Fruit fly (Drosophila melanogaster) whole organism, embryonic: Measurements from ENCODE around the gene SecCl.
A peak's percentile ranks its signal among the peaks of the same experiment; 100 is the strongest.

ENCODE experiments used
- CG10959 ChIP-seq: fragments of 200-800 bp; sonication (Bioruptor generic); IDR thresholded peaks from 2 replicates; pipeline ENCODE4 v1.3.6; 2022; ENCODE audit warnings: missing biosample characterization, missing genetic modification characterization
- CG11085 ChIP-seq: fragments of 200-800 bp; sonication (Bioruptor generic); IDR thresholded peaks from 2 replicates; pipeline ENCODE4 v1.3.6; 2022; ENCODE audit warnings: missing biosample characterization, missing genetic modification characterization
- CG13123 ChIP-seq: fragments of 200-800 bp; sonication (Bioruptor generic); optimal IDR thresholded peaks from 2 replicates; lab custom pipeline; 2016; ENCODE audit warnings: missing biosample characterization, missing genetic modification characterization
- CG15601 ChIP-seq: fragments of 200-800 bp; sonication (Bioruptor generic); optimal IDR thresholded peaks from 3 replicates; lab custom pipeline; 2019; ENCODE audit warnings: missing biosample characterization, mild to moderate bottlenecking, missing genetic modification characterization, moderate library complexity
- CG17361 ChIP-seq: fragments of 200-800 bp; sonication (Bioruptor generic); IDR thresholded peaks from 3 replicates; pipeline ENCODE4 v1.3.6; 2022; ENCODE audit warnings: missing biosample characterization, missing genetic modification characterization
- CG17912 ChIP-seq: fragments of 200-800 bp; sonication (Bioruptor generic); optimal IDR thresholded peaks from 2 replicates; lab custom pipeline; 2018; ENCODE audit warnings: missing biosample characterization, mild to moderate bottlenecking, missing genetic modification characterization
- CG18262 ChIP-seq: fragments of 200-800 bp; optimal IDR thresholded peaks from 3 replicates; lab custom pipeline; 2019; ENCODE audit warnings: missing biosample characterization, mild to moderate bottlenecking, missing genetic modification characterization, moderate library complexity
- CG2202 ChIP-seq: fragments of 200-800 bp; sonication (Bioruptor generic); optimal IDR thresholded peaks from 2 replicates; lab custom pipeline; 2018; ENCODE audit warnings: missing biosample characterization, mild to moderate bottlenecking, missing genetic modification characterization
- CG2678 ChIP-seq: fragments of 200-800 bp; sonication (Bioruptor generic); optimal IDR thresholded peaks from 3 replicates; lab custom pipeline; 2019; ENCODE audit warnings: missing biosample characterization, mild to moderate bottlenecking, missing genetic modification characterization, moderate library complexity
- CG30403 ChIP-seq: fragments of 200-800 bp; sonication (Bioruptor generic); optimal IDR thresholded peaks from 3 replicates; lab custom pipeline; 2016; ENCODE audit warnings: missing biosample characterization, missing genetic modification characterization
- CG32532 ChIP-seq: fragments of 200-800 bp; sonication (Bioruptor generic); IDR thresholded peaks from 2 replicates; pipeline ENCODE4 v1.3.6; 2022; ENCODE audit warnings: missing biosample characterization, missing genetic modification characterization
- CG42726 ChIP-seq: fragments of 200-800 bp; sonication (Bioruptor generic); IDR thresholded peaks from 2 replicates; pipeline ENCODE4 v1.3.6; 2022; ENCODE audit warnings: missing biosample characterization, missing genetic modification characterization; ENCODE audit not compliant: partially characterized antibody
- CG4617 ChIP-seq: fragments of 200-800 bp; sonication (Bioruptor generic); optimal IDR thresholded peaks from 3 replicates; lab custom pipeline; 2016; ENCODE audit warnings: missing biosample characterization, missing genetic modification characterization, borderline replicate concordance
- CG7372 ChIP-seq: fragments of 200-800 bp; sonication (Bioruptor generic); IDR thresholded peaks from 2 replicates; pipeline ENCODE4 v1.3.6; 2022; ENCODE audit warnings: missing biosample characterization, missing genetic modification characterization
- CG8089 ChIP-seq: fragments of 200-800 bp; sonication (Bioruptor generic); optimal IDR thresholded peaks from 3 replicates; lab custom pipeline; 2016; ENCODE audit warnings: missing biosample characterization, missing genetic modification characterization
- CG8478 ChIP-seq: fragments of >200 bp; optimal IDR thresholded peaks from 2 replicates; lab custom pipeline; 2018
- CG8924 ChIP-seq: fragments of 200-800 bp; optimal IDR thresholded peaks from 3 replicates; lab custom pipeline; 2019; ENCODE audit warnings: missing biosample characterization, mild to moderate bottlenecking, missing genetic modification characterization, moderate library complexity
- CG9215 ChIP-seq: fragments of 200-800 bp; sonication (Bioruptor generic); IDR thresholded peaks from 2 replicates; pipeline ENCODE4 v1.3.6; 2022; ENCODE audit warnings: missing biosample characterization, missing genetic modification characterization
- CG9797 ChIP-seq: fragments of 200-800 bp; sonication (Bioruptor generic); optimal IDR thresholded peaks from 3 replicates; lab custom pipeline; 2018; ENCODE audit warnings: missing biosample characterization, mild to moderate bottlenecking, missing genetic modification characterization
- Chrac-16 ChIP-seq: fragments of 200-800 bp; sonication (Bioruptor generic); optimal IDR thresholded peaks from 3 replicates; lab custom pipeline; 2016; ENCODE audit warnings: missing biosample characterization, missing genetic modification characterization
- CkIIα-i1 ChIP-seq: fragments of 200-800 bp; sonication (Bioruptor generic); IDR thresholded peaks from 2 replicates; pipeline ENCODE4 v1.3.6; 2022; ENCODE audit warnings: missing biosample characterization, missing genetic modification characterization
- Dfd ChIP-seq, 2 experiments: fragments of >200 bp; optimal IDR thresholded peaks; 2 replicates each; lab custom pipeline; 2017; ENCODE audit warnings: missing biosample characterization in 2 of 2, missing genetic modification characterization in 2 of 2
- Dp ChIP-seq: fragments of 200-800 bp; sonication (Bioruptor generic); optimal IDR thresholded peaks from 2 replicates; lab custom pipeline; 2018; ENCODE audit warnings: missing biosample characterization, mild to moderate bottlenecking, missing genetic modification characterization, moderate library complexity
- ERR ChIP-seq: fragments of 200-800 bp; sonication (Bioruptor generic); optimal IDR thresholded peaks from 2 replicates; lab custom pipeline; 2016; ENCODE audit warnings: missing biosample characterization, missing genetic modification characterization
- Hand ChIP-seq: fragments of 200-800 bp; sonication (Bioruptor generic); optimal IDR thresholded peaks from 2 replicates; lab custom pipeline; 2017; ENCODE audit warnings: mild to moderate bottlenecking, missing biosample characterization, missing genetic modification reagents, missing genetic modification characterization
- Hey ChIP-seq: fragments of 200-800 bp; sonication (Bioruptor generic); optimal IDR thresholded peaks from 3 replicates; lab custom pipeline; 2018; ENCODE audit warnings: missing biosample characterization, mild to moderate bottlenecking, missing genetic modification characterization
- Meics ChIP-seq: fragments of 200-800 bp; sonication (Bioruptor generic); optimal IDR thresholded peaks from 2 replicates; lab custom pipeline; 2017; ENCODE audit warnings: missing biosample characterization, mild to moderate bottlenecking, missing genetic modification characterization
- NC2β ChIP-seq: fragments of 200-800 bp; sonication (Bioruptor generic); optimal IDR thresholded peaks from 2 replicates; lab custom pipeline; 2016; ENCODE audit warnings: missing biosample characterization, missing genetic modification characterization
- Optix ChIP-seq: fragments of 200-800 bp; sonication (Bioruptor generic); IDR thresholded peaks from 3 replicates; pipeline ENCODE4 v1.3.6; 2022; ENCODE audit warnings: missing biosample characterization, missing genetic modification characterization
- Sry-β ChIP-seq: fragments of 200-800 bp; sonication (Bioruptor generic); optimal IDR thresholded peaks from 2 replicates; lab custom pipeline; 2018; ENCODE audit warnings: missing biosample characterization, mild to moderate bottlenecking, missing genetic modification characterization, moderate library complexity
- Xbp1 ChIP-seq: fragments of 200-800 bp; sonication (Bioruptor generic); optimal IDR thresholded peaks from 3 replicates; lab custom pipeline; 2016; ENCODE audit warnings: missing biosample characterization, mild to moderate bottlenecking, missing genetic modification characterization
- ab ChIP-seq: fragments of 200-800 bp; sonication (Bioruptor generic); optimal IDR thresholded peaks from 2 replicates; lab custom pipeline; 2016; ENCODE audit warnings: missing biosample characterization, missing genetic modification characterization
- ara ChIP-seq: fragments of 200-800 bp; sonication (Bioruptor generic); IDR thresholded peaks from 2 replicates; pipeline ENCODE4 v1.3.6; 2022; ENCODE audit warnings: missing biosample characterization, missing genetic modification characterization
- bsh ChIP-seq, 2 experiments: fragments of 200-800 bp; sonication (Bioruptor generic); optimal IDR thresholded peaks; 2 replicates each; lab custom pipeline; 2017 to 2018; ENCODE audit warnings: mild to moderate bottlenecking in 2 of 2, missing biosample characterization in 2 of 2, missing genetic modification characterization in 2 of 2, moderate library complexity in 1 of 2
- cato ChIP-seq: fragments of 200-800 bp; sonication (Bioruptor generic); optimal IDR thresholded peaks from 2 replicates; lab custom pipeline; 2016; ENCODE audit warnings: missing biosample characterization, missing genetic modification characterization, borderline replicate concordance
- cg ChIP-seq: fragments of 200-800 bp; sonication (Bioruptor generic); optimal IDR thresholded peaks from 3 replicates; lab custom pipeline; 2019; ENCODE audit warnings: missing biosample characterization, mild to moderate bottlenecking, missing genetic modification characterization, moderate library complexity
- eve ChIP-seq, 2 experiments: fragments of >200 bp; optimal IDR thresholded peaks; 2 replicates each; lab custom pipeline; 2017; ENCODE audit warnings: missing biosample characterization in 2 of 2, missing genetic modification characterization in 2 of 2
- gem ChIP-seq: fragments of 200-800 bp; sonication (Bioruptor generic); optimal IDR thresholded peaks from 2 replicates; lab custom pipeline; 2019; ENCODE audit warnings: missing biosample characterization, mild to moderate bottlenecking, missing genetic modification characterization, moderate library complexity
- gfzf ChIP-seq: fragments of 200-800 bp; sonication (Bioruptor generic); optimal IDR thresholded peaks from 2 replicates; lab custom pipeline; 2016; ENCODE audit warnings: missing biosample characterization, mild to moderate bottlenecking, missing genetic modification characterization, moderate library complexity
- lola ChIP-seq, 3 experiments: fragments of >200 bp in 2 of 3; fragments of 200-800 bp in 1 of 3; sonication (Bioruptor generic) in 1 of 3; optimal IDR thresholded peaks; 2 replicates each; lab custom pipeline; 2017 to 2019; ENCODE audit warnings: missing biosample characterization in 3 of 3, missing genetic modification characterization in 3 of 3, mild to moderate bottlenecking in 1 of 3, moderate library complexity in 1 of 3
- nau ChIP-seq: fragments of 200-800 bp; sonication (Bioruptor generic); optimal IDR thresholded peaks from 3 replicates; lab custom pipeline; 2017; ENCODE audit warnings: missing biosample characterization, mild to moderate bottlenecking, missing genetic modification characterization, missing genetic modification reagents
- nmo ChIP-seq: fragments of 200-800 bp; sonication (Bioruptor generic); optimal IDR thresholded peaks from 2 replicates; lab custom pipeline; 2018; ENCODE audit warnings: missing biosample characterization, mild to moderate bottlenecking, missing genetic modification characterization, moderate library complexity
- pum ChIP-seq: fragments of 200-800 bp; sonication (Bioruptor generic); optimal IDR thresholded peaks from 2 replicates; lab custom pipeline; 2016; ENCODE audit warnings: missing biosample characterization, missing genetic modification characterization
- so ChIP-seq: fragments of 200-800 bp; sonication (Bioruptor generic); IDR thresholded peaks from 3 replicates; pipeline ENCODE4 v1.3.6; 2022; ENCODE audit warnings: missing biosample characterization, missing genetic modification characterization
- stc ChIP-seq: fragments of 200-800 bp; sonication (Bioruptor generic); IDR thresholded peaks from 2 replicates; pipeline ENCODE4 v1.3.6; 2022; ENCODE audit warnings: missing biosample characterization, missing genetic modification characterization
- tgo ChIP-seq: fragments of 200-800 bp; sonication (Bioruptor generic); IDR thresholded peaks from 3 replicates; pipeline ENCODE4 v1.3.6; 2022; ENCODE audit warnings: missing biosample characterization, missing genetic modification characterization
- tna ChIP-seq: fragments of 200-800 bp; sonication (Bioruptor generic); IDR thresholded peaks from 2 replicates; pipeline ENCODE4 v1.3.6; 2022; ENCODE audit warnings: missing biosample characterization, missing genetic modification characterization; ENCODE audit not compliant: partially characterized antibody
- unpg ChIP-seq: fragments of 200-800 bp; sonication (Bioruptor generic); optimal IDR thresholded peaks from 3 replicates; lab custom pipeline; 2018; ENCODE audit warnings: missing biosample characterization, mild to moderate bottlenecking, missing genetic modification characterization, moderate library complexity
- wek ChIP-seq: fragments of 200-800 bp; sonication (Bioruptor generic); optimal IDR thresholded peaks from 3 replicates; lab custom pipeline; 2018; ENCODE audit warnings: missing biosample characterization, mild to moderate bottlenecking, missing genetic modification characterization, moderate library complexity

SecCl gene

dm6 chr3L:17513893-17514616, 44.1 kb downstream of the SecCl start, which contains the start of the genes U4-U6-60K and CG7564 (continued):
- TF ChIP-seq so (GFP tag; lab: Robert Waterston, UW) (no peak), Dp (no peak), pum (GFP tag; lab: Kevin White, UChicago) (peak; percentile 20), Meics (GFP tag; lab: Kevin White, UChicago) (peak; percentile 73), ERR (peak; percentile 16), gfzf (peak; percentile 4), CG30403 (GFP tag; lab: Kevin White, UChicago) (peak; percentile 85), Hand (GFP tag; lab: Kevin White, UChicago) (no peak), ab (GFP tag; lab: Kevin White, UChicago) (no peak), CG8478 (lab: Kevin White, UChicago) (no peak), Optix (no peak), wek (GFP tag; lab: Kevin White, UChicago) (no peak), CG2678 (tag; lab: Kevin White, UChicago) (peak; percentile 63), Hey (tag; lab: Kevin White, UChicago) (no peak), CG11085 (GFP tag; lab: Robert Waterston, UW) (peak; percentile 42), CG17361 (peak; percentile 89), tna (GFP tag; lab: Robert Waterston, UW) (peak; percentile 90), Chrac-16 (GFP tag; lab: Kevin White, UChicago) (peak; percentile 42), nau (GFP tag; lab: Kevin White, UChicago) (no peak), bsh (GFP tag; optimal IDR thresholded peaks at IDR 0.05; lab: Kevin White, UChicago) (peak in 1 of 2 experiments; percentile 8), CG2202 (tag; lab: Kevin White, UChicago) (no peak), CG17912 (peak; percentile 52), Sry-β (GFP tag; lab: Kevin White, UChicago) (peak; percentile 82), Dfd (GFP tag; optimal IDR thresholded peaks at IDR 0.05; lab: Kevin White, UChicago) (no peak), Xbp1 (peak; percentile 77), CG8924 (peak; percentile 65), CG18262 (tag; lab: Kevin White, UChicago) (peak; percentile 54), CG7372 (GFP tag; lab: Robert Waterston, UW) (peak; percentile 44; the same call in 1 of the 2 replicates), gem (tag; lab: Kevin White, UChicago) (no peak), lola (GFP tag; optimal IDR thresholded peaks at IDR 0.05; lab: Kevin White, UChicago) (peak in 1 of 3 experiments; percentile 69), stc (GFP tag; lab: Robert Waterston, UW) (no peak), eve (GFP tag; optimal IDR thresholded peaks at IDR 0.05; lab: Kevin White, UChicago) (no peak), nmo (GFP tag; lab: Kevin White, UChicago) (peak; percentile 81), CG10959 (GFP tag; lab: Robert Waterston, UW) (no peak), tgo (GFP tag; lab: Robert Waterston, UW) (peak; percentile 43), NC2β (GFP tag; lab: Kevin White, UChicago) (no peak), CG4617 (peak; percentile 72), CkIIα-i1 (GFP tag; lab: Robert Waterston, UW) (no peak), CG42726 (peak; percentile 98), CG8089 (GFP tag; lab: Kevin White, UChicago) (no peak), CG9215 (GFP tag; lab: Robert Waterston, UW) (peak; percentile 71), cg (GFP tag; lab: Kevin White, UChicago) (no peak), unpg (GFP tag; lab: Kevin White, UChicago) (peak; percentile 21), CG15601 (tag; lab: Kevin White, UChicago) (peak; percentile 51), CG32532 (GFP tag; lab: Robert Waterston, UW) (peak; percentile 76), CG13123 (GFP tag; lab: Kevin White, UChicago) (peak; percentile 15), ara (GFP tag; lab: Robert Waterston, UW) (no peak), CG9797 (GFP tag; lab: Kevin White, UChicago) (peak; percentile 6), cato (GFP tag; lab: Kevin White, UChicago) (peak; percentile 64)
